Worm (Caenorhabditis elegans): ENCODE data around the gene atg-16.2.

Gene atg-16.2

ce11 chrII:6493709-6494326 is 40.6 kb upstream of the atg-16.2 start:
- TF ChIP-seq pes-1 (GFP tag; IDR thresholded peaks at IDR 0.05), result no peak
- no peak for TF ChIP-seq hnd-1 (tag; optimal IDR thresholded peaks at IDR 0.05)
- no peak for TF ChIP-seq B0310.2 (tag; optimal IDR thresholded peaks at IDR 0.05)
- 0 out of 2 replicates have a peak, but pooled peaks have one; percentile 5 for TF ChIP-seq tbx-11 (GFP tag; IDR thresholded peaks at IDR 0.05)
- TF ChIP-seq tbx-37 (GFP tag; conservative IDR thresholded peaks at IDR 0.05), result no peak
- TF ChIP-seq F13C5.2 (tag; optimal IDR thresholded peaks at IDR 0.05), result peak; percentile 5
- no peak for TF ChIP-seq hmg-4 (GFP tag; optimal IDR thresholded peaks at IDR 0.05)

ce11 chrII:6493139-6493538 is 39.9 kb upstream of the atg-16.2 start:
- TF ChIP-seq ceh-13 (GFP tag; optimal IDR thresholded peaks at IDR 0.05) (no peak), scrt-1 (GFP tag; IDR thresholded peaks at IDR 0.05) (no peak), F13C5.2 (tag; optimal IDR thresholded peaks at IDR 0.05) (no peak)

DNA sequence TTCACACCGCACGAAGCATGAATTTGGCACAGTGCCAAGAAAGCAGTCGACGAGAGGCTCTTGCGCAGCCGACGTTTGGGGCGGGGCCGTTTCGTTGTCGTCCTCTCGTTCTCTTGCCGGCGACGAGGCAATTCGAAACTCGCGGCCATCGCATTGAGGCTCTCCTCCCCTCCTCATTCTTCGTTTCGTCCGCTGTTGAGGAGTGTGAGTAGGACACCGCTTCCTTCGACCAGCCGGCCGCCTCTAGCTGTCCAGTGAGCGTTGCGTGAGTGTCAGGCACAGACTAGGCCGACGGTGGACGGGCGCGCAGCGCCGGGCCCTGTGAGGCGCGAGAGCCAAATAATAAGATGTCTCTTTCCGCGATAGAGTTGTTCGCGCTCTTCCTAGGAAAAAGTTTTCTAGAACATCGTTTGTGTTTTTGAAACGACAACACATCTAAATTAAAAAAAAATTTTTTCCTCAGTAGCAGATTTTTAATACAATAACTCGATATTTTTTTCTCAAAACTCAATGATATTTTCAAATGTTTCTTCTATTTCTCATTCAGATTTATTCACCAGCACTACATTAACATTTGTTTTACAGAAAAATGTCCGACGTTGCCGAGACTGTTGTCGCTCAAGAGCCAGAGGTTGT is 38.7 kb upstream of the atg-16.2 start, which contains the start of the genes T28D9.11 and T28D9.1:
Gene T28D9.11 (minus strand): TSS at position 177 of the 636 bp plus-strand sequence.
Gene T28D9.1 (plus strand): TSS at position 586 of the 636 bp plus-strand sequence.
- TF ChIP-seq tbx-37 (GFP tag; conservative IDR thresholded peaks at IDR 0.05) (peak; percentile 39; the same call in 1 of the 2 replicates), flt-1 (GFP tag; IDR thresholded peaks at IDR 0.05) (peak; percentile 33; the same call in 1 of the 2 replicates), sea-1 (GFP tag; conservative IDR thresholded peaks at IDR 0.05) (no peak), aly-1 (tag; optimal IDR thresholded peaks at IDR 0.05) (peak; percentile 24), ceh-36 (tag; optimal IDR thresholded peaks at IDR 0.05) (no peak), F13C5.2 (tag; optimal IDR thresholded peaks at IDR 0.05) (no peak), pes-1 (GFP tag; IDR thresholded peaks at IDR 0.05) (peak; percentile 60; the same call in 1 of the 2 replicates), B0310.2 (tag; optimal IDR thresholded peaks at IDR 0.05) (peak; percentile 72), scrt-1 (GFP tag; IDR thresholded peaks at IDR 0.05) (0 out of 2 replicates have a peak, but pooled peaks have one; percentile 59), ceh-13 (GFP tag; optimal IDR thresholded peaks at IDR 0.05) (no peak), hmg-4 (GFP tag; optimal IDR thresholded peaks at IDR 0.05) (peak; percentile 80), ets-7 (tag; optimal IDR thresholded peaks at IDR 0.05) (no peak), tbx-11 (GFP tag; IDR thresholded peaks at IDR 0.05) (no peak)

DNA sequence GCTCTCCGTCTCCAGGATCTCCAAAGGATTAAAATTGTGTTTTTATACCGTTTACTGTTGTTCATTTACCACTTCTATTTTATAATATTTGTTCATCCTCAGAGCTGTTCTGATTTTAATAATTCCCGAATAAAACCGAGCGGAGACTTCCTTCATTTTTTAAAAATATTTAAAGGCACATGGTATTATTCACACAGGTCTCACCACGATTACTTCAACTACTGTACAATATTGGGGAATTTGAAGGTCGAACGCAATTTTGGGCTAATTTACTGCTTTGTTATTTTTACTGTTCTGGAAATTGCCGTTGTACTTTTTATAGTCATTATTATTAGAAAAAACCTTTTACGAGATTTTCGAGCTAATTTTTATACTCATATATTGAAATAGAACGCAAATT is 38.0 kb upstream of the atg-16.2 start:
- no peak for TF ChIP-seq scrt-1 (GFP tag; IDR thresholded peaks at IDR 0.05)
- no peak for TF ChIP-seq F13C5.2 (tag; optimal IDR thresholded peaks at IDR 0.05)
- TF ChIP-seq flt-1 (GFP tag; IDR thresholded peaks at IDR 0.05), result no peak
- TF ChIP-seq tbx-37 (GFP tag; conservative IDR thresholded peaks at IDR 0.05), result no peak
- no peak for TF ChIP-seq hmg-4 (GFP tag; optimal IDR thresholded peaks at IDR 0.05)
- no peak for TF ChIP-seq ceh-36 (tag; optimal IDR thresholded peaks at IDR 0.05)
- TF ChIP-seq ets-7 (tag; optimal IDR thresholded peaks at IDR 0.05), result no peak
- TF ChIP-seq aly-1 (tag; optimal IDR thresholded peaks at IDR 0.05), result no peak
- no peak for TF ChIP-seq pes-1 (GFP tag; IDR thresholded peaks at IDR 0.05)
- TF ChIP-seq ceh-13 (GFP tag; optimal IDR thresholded peaks at IDR 0.05), result no peak
- no peak for TF ChIP-seq ama-1 (optimal IDR thresholded peaks at IDR 0.05)
- no peak for TF ChIP-seq tbx-11 (GFP tag; IDR thresholded peaks at IDR 0.05)

ce11 chrII:6489711-6490184 is 36.6 kb upstream of the atg-16.2 start, which contains the start of the genes snr-3 and rsp-5:
Gene snr-3, minus strand, starts transcription at chrII:6489761.
Gene rsp-5, plus strand, starts transcription at chrII:6490165.
- TF ChIP-seq aly-1 (tag; optimal IDR thresholded peaks at IDR 0.05), result no peak
- TF ChIP-seq tbx-11 (GFP tag; IDR thresholded peaks at IDR 0.05), result no peak
- TF ChIP-seq flt-1 (GFP tag; IDR thresholded peaks at IDR 0.05), result no peak
- TF ChIP-seq sea-1 (GFP tag; conservative IDR thresholded peaks at IDR 0.05), result no peak
- TF ChIP-seq hnd-1 (tag; optimal IDR thresholded peaks at IDR 0.05), result no peak
- TF ChIP-seq B0310.2 (tag; optimal IDR thresholded peaks at IDR 0.05), result no peak
- no peak for TF ChIP-seq hmg-4 (GFP tag; optimal IDR thresholded peaks at IDR 0.05)
- no peak for TF ChIP-seq ceh-36 (tag; optimal IDR thresholded peaks at IDR 0.05)
- no peak for TF ChIP-seq tbx-37 (GFP tag; conservative IDR thresholded peaks at IDR 0.05)

DNA sequence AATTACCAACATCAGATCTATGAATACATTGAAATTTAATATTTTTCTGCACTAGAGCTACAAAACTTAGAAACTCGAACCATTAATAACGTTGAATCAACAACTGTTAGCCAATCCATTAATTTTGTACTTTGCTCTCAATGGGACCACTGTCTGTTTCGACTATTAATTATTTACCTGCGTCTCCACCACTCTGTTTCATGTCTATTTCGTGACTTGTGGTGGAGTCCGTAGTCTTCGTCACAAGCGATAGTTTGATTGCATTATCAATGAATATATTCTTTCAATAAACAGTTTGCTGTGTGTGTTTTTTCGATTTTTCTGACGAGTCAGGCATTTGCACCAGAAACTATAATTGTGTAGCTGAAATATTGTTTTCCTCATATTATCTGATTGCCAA is 33.2 kb upstream of the atg-16.2 start:
- TF ChIP-seq hmbx-1 (tag; optimal IDR thresholded peaks at IDR 0.05) (no peak), pes-1 (GFP tag; IDR thresholded peaks at IDR 0.05) (no peak), B0310.2 (tag; optimal IDR thresholded peaks at IDR 0.05) (no peak), ceh-36 (tag; optimal IDR thresholded peaks at IDR 0.05) (no peak), sea-1 (GFP tag; conservative IDR thresholded peaks at IDR 0.05) (no peak), aly-1 (tag; optimal IDR thresholded peaks at IDR 0.05) (no peak), ama-1 (optimal IDR thresholded peaks at IDR 0.05) (no peak), flt-1 (GFP tag; IDR thresholded peaks at IDR 0.05) (no peak), F13C5.2 (tag; optimal IDR thresholded peaks at IDR 0.05) (no peak)

DNA sequence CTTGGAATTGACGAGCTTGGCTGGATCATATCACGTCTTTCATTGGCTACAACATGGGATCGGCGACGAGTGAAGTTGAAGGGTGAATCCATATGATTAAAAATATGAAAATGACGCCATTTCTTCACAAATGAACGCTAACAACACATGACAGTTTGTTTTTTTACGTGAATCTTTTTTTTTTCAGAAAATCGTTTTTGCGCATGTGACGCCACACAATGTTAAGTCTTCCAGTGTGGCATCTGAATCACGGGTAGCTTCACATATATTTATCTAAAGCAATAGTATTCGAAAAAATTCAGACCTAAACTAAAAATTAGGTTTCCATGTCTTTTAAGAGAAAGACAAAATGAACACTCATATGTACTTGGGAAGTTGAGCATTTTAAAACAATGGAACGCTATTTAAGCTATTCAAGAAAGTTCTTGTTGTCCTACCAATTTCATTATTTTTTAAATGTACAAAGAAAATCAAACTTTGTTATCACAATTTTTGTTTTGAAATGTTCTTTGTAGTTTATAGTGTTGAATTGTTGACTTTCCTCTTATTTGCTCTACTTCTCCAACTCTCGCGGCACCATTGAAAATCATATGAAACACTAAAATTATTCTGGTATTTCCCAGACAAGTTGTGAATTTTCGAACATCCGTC is 31.8 kb upstream of the atg-16.2 start, which contains the start of the genes lido-16 and plpp-1.2:
Gene lido-16 (minus strand): TSS at position 101 of the 651 bp plus-strand sequence.
Gene plpp-1.2 (plus strand): TSS at position 601 of the 651 bp plus-strand sequence.
- TF ChIP-seq B0310.2 (tag; optimal IDR thresholded peaks at IDR 0.05), result no peak
- TF ChIP-seq scrt-1 (GFP tag; IDR thresholded peaks at IDR 0.05), result no peak
- TF ChIP-seq tra-4 (tag; optimal IDR thresholded peaks at IDR 0.05), result no peak
- TF ChIP-seq pes-1 (GFP tag; IDR thresholded peaks at IDR 0.05), result no peak
- TF ChIP-seq hmbx-1 (tag; optimal IDR thresholded peaks at IDR 0.05), result no peak

All from whole organism, early embryonic.